Worm (Caenorhabditis elegans) whole organism, L4 larva: ENCODE results near the gene clec-64.

Source experiments
- F10B5.3 ChIP-seq: sonication (generic microtip); optimal IDR thresholded peaks from 2 replicates; lab custom pipeline; 2016; ENCODE audit warnings: mild to moderate bottlenecking, missing genetic modification characterization, missing compliant biosample characterization
- F37D6.2 ChIP-seq: sonication (generic microtip); optimal IDR thresholded peaks from 2 replicates; lab custom pipeline; 2016; ENCODE audit warnings: mild to moderate bottlenecking, missing genetic modification characterization, missing compliant biosample characterization
- F44E2.7 ChIP-seq: fragments of 200-800 bp; sonication (Bioruptor generic); IDR thresholded peaks from 2 replicates; pipeline ENCODE4 v2.1.2; 2022; ENCODE audit warnings: missing genetic modification characterization, missing compliant biosample characterization
- R02D3.7 ChIP-seq: fragments of 150-350 bp; sonication (generic microtip); optimal IDR thresholded peaks from 3 replicates; lab custom pipeline; 2014; ENCODE audit warnings: missing biosample characterization, missing genetic modification characterization
- Y48G9A.11 ChIP-seq: fragments of 200-800 bp; sonication (Bioruptor generic); IDR thresholded peaks from 2 replicates; pipeline ENCODE4 v1.3.6; 2022; ENCODE audit warnings: missing genetic modification reagents, missing genetic modification characterization, missing compliant biosample characterization
- Y5F2A.4 ChIP-seq: fragments of 200-800 bp; sonication (Bioruptor generic); optimal IDR thresholded peaks from 2 replicates; lab custom pipeline; 2018; ENCODE audit warnings: mild to moderate bottlenecking, missing genetic modification characterization, missing compliant biosample characterization
- arid-1 ChIP-seq: fragments of 200-800 bp; sonication (Bioruptor generic); conservative IDR thresholded peaks from 2 replicates; pipeline ENCODE4 v1.3.6; 2022; ENCODE audit warnings: missing genetic modification reagents, missing genetic modification characterization, missing compliant biosample characterization
- ceh-44 ChIP-seq: fragments of 200-800 bp; sonication (Bioruptor generic); IDR thresholded peaks from 2 replicates; pipeline ENCODE4 v1.3.6; 2022; ENCODE audit warnings: missing genetic modification reagents, missing genetic modification characterization, missing compliant biosample characterization
- ceh-62 ChIP-seq: sonication (generic microtip); optimal IDR thresholded peaks from 2 replicates; lab custom pipeline; 2017; ENCODE audit warnings: missing biosample characterization, missing genetic modification characterization
- ceh-82 ChIP-seq: sonication (generic microtip); optimal IDR thresholded peaks from 2 replicates; lab custom pipeline; 2017; ENCODE audit warnings: missing biosample characterization, missing genetic modification characterization
- ctbp-1 ChIP-seq: fragments of 200-800 bp; sonication (Bioruptor generic); IDR thresholded peaks from 2 replicates; pipeline ENCODE4 v1.3.6; 2022; ENCODE audit warnings: missing genetic modification reagents, missing genetic modification characterization, missing compliant biosample characterization
- daf-12 ChIP-seq: fragments of 150-350 bp; optimal IDR thresholded peaks from 2 replicates; lab custom pipeline; 2014; ENCODE audit warnings: missing biosample characterization, missing genetic modification reagents, missing genetic modification characterization
- daf-16 ChIP-seq, 3 experiments: sonication (generic microtip); optimal IDR thresholded peaks; 2 replicates each; lab custom pipeline; 2016 to 2017; ENCODE audit warnings: missing genetic modification characterization in 3 of 3, missing genetic modification reagents in 3 of 3, mild to moderate bottlenecking in 2 of 3, missing compliant biosample characterization in 2 of 3, missing biosample characterization in 1 of 3, moderate library complexity in 1 of 3
- daf-8 ChIP-seq: fragments of 200-800 bp; sonication (Bioruptor generic); IDR thresholded peaks from 2 replicates; pipeline ENCODE4 v1.3.6; 2022; ENCODE audit warnings: missing genetic modification characterization, missing compliant biosample characterization
- dmd-8 ChIP-seq: fragments of 200-800 bp; sonication (Bioruptor generic); IDR thresholded peaks from 2 replicates; pipeline ENCODE4 v1.3.6; 2022; ENCODE audit warnings: missing genetic modification characterization, missing compliant biosample characterization
- duxl-1 ChIP-seq: sonication (generic microtip); optimal IDR thresholded peaks from 2 replicates; lab custom pipeline; 2016; ENCODE audit warnings: mild to moderate bottlenecking, missing genetic modification characterization, moderate library complexity, missing compliant biosample characterization; ENCODE audit not compliant: poor library complexity
- egl-27 ChIP-seq: sonication (generic microtip); optimal IDR thresholded peaks from 3 replicates; lab custom pipeline; 2017; ENCODE audit warnings: missing biosample characterization, missing genetic modification reagents, missing genetic modification characterization
- egl-43 ChIP-seq: fragments of 200-800 bp; sonication (Bioruptor generic); IDR thresholded peaks from 2 replicates; pipeline ENCODE4 v1.3.6; 2022; ENCODE audit warnings: missing genetic modification reagents, missing genetic modification characterization, missing compliant biosample characterization
- hmg-1.1 ChIP-seq: fragments of 200-800 bp; sonication (Bioruptor generic); IDR thresholded peaks from 2 replicates; pipeline ENCODE4 v1.3.6; 2022; ENCODE audit warnings: missing genetic modification reagents, missing genetic modification characterization, missing compliant biosample characterization
- lin-13 ChIP-seq: fragments of 150-350 bp; optimal IDR thresholded peaks from 2 replicates; lab custom pipeline; 2014; ENCODE audit warnings: missing biosample characterization, missing genetic modification reagents, missing genetic modification characterization
- lin-29 ChIP-seq: fragments of 200-800 bp; sonication (Bioruptor generic); IDR thresholded peaks from 2 replicates; pipeline ENCODE4 v1.3.6; 2022; ENCODE audit warnings: missing genetic modification reagents, missing genetic modification characterization, missing compliant biosample characterization
- lin-38 ChIP-seq: fragments of 200-800 bp; sonication (Bioruptor generic); IDR thresholded peaks from 2 replicates; pipeline ENCODE4 v1.3.6; 2022; ENCODE audit warnings: missing genetic modification reagents, missing genetic modification characterization, missing compliant biosample characterization
- lsy-2 ChIP-seq, 2 experiments: fragments of 150-350 bp in 1 of 2; sonication (generic microtip) in 1 of 2; optimal IDR thresholded peaks; 2 replicates each; lab custom pipeline; 2014 to 2017; ENCODE audit warnings: missing biosample characterization in 2 of 2, missing genetic modification characterization in 2 of 2
- mdl-1 ChIP-seq, 2 experiments: fragments of 150-350 bp in 1 of 2; sonication (generic microtip) in 1 of 2; optimal IDR thresholded peaks; 2 replicates each; lab custom pipeline; 2014 to 2017; ENCODE audit warnings: missing biosample characterization in 2 of 2, missing genetic modification characterization in 2 of 2
- mes-2 ChIP-seq: sonication (generic microtip); optimal IDR thresholded peaks from 2 replicates; lab custom pipeline; 2016; ENCODE audit warnings: missing genotype, mild to moderate bottlenecking, missing genetic modification characterization, missing compliant biosample characterization; ENCODE audit not compliant: poor library complexity, severe bottlenecking
- nhr-28 ChIP-seq: fragments of 150-350 bp; optimal IDR thresholded peaks from 2 replicates; lab custom pipeline; 2014; ENCODE audit warnings: missing biosample characterization, missing genetic modification characterization
- tag-97 ChIP-seq: fragments of 200-800 bp; sonication (Bioruptor generic); IDR thresholded peaks from 2 replicates; pipeline ENCODE4 v1.3.6; 2022; ENCODE audit warnings: missing genetic modification characterization, missing compliant biosample characterization
- unc-130 ChIP-seq: sonication (generic microtip); optimal IDR thresholded peaks from 2 replicates; lab custom pipeline; 2016; ENCODE audit warnings: missing genetic modification reagents, missing genetic modification characterization, missing compliant biosample characterization
- unc-39 ChIP-seq: sonication (generic microtip); optimal IDR thresholded peaks from 2 replicates; lab custom pipeline; 2017; ENCODE audit warnings: missing biosample characterization, missing genetic modification characterization
- unc-62 ChIP-seq, 3 experiments: fragments of 150-350 bp in 1 of 3; sonication (generic microtip); optimal IDR thresholded peaks in 2 of 3; peaks in 1 of 3; 1 replicate in 1 of 3; 2 replicates in 2 of 3; lab custom pipeline; 2014 to 2017; ENCODE audit warnings: missing biosample characterization in 3 of 3, missing genetic modification characterization in 3 of 3, missing genetic modification reagents in 3 of 3, missing genotype in 1 of 3
- zip-11 ChIP-seq: fragments of 200-800 bp; sonication (Bioruptor generic); IDR thresholded peaks from 2 replicates; pipeline ENCODE4 v1.3.6; 2022; ENCODE audit warnings: missing genetic modification characterization, missing compliant biosample characterization
- ztf-7 ChIP-seq: fragments of 150-350 bp; optimal IDR thresholded peaks from 2 replicates; lab custom pipeline; 2014; ENCODE audit warnings: missing biosample characterization, missing genetic modification characterization

clec-64 gene

ce11 chrII:12914514-12915075, 16.6 kb downstream of the clec-64 start, which contains the start of gene F35C5.12 (continued):
- TF ChIP-seq duxl-1 (tag; lab: Kevin White, UChicago) (peak; percentile 10), tag-97 (GFP tag; lab: Robert Waterston, UW) (no peak), dmd-8 (no peak), mdl-1 (tag; optimal IDR thresholded peaks at IDR 0.05; lab: Kevin White, UChicago) (no peak), Y5F2A.4 (GFP tag; lab: Kevin White, UChicago) (no peak), unc-130 (peak; percentile 36)

DNA sequence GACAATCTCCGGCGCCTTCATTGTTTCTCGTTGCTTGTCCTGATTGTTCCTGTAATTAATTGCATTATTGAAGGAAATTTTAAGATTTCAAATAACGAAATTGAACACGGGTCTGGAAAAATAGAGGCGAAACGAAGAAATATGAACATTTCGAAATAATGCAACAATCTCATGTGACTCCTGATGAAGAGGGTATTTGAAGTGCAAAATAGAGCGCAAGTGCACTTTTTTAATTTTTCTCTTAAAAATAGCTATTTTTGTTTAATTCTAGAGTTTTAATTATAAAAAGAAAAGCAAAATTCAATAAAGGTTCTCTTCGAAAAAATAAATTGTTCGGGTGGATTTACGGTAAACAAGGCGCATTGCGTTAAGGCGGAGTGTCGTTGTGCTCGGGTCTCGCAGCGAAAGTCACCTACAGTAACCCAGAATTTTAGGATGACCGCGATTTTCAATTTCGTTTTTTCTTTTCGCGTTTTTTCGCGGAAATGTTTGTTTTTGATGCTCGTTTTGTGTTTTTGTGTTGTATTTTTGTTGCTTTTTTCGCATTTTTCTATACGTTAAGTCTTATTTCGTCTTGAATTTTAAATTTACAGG, 21.0 kb downstream of the clec-64 start, which contains the start of the genes F58G1.2 and wago-4:
Gene F58G1.2 (minus strand): TSS at position 51 of the 594 bp plus-strand sequence.
Gene wago-4 (plus strand): TSS at position 592 of the 594 bp plus-strand sequence.
- TF ChIP-seq F10B5.3 (tag; lab: Kevin White, UChicago), result no peak
- no peak for TF ChIP-seq F37D6.2 (tag; lab: Kevin White, UChicago)
- no peak for TF ChIP-seq zip-11
- no peak for TF ChIP-seq ctbp-1 (GFP tag; lab: Robert Waterston, UW)
- peak; percentile 72 for TF ChIP-seq unc-130
- TF ChIP-seq egl-43 (GFP tag; lab: Robert Waterston, UW), result no peak
- TF ChIP-seq ceh-44, result no peak
- peak; percentile 56 for TF ChIP-seq mes-2 (tag; lab: Kevin White, UChicago)
- TF ChIP-seq R02D3.7 (tag; lab: Kevin White, UChicago), result peak; percentile 60
- peak; percentile 100 for TF ChIP-seq Y48G9A.11 (GFP tag; lab: Robert Waterston, UW)
- TF ChIP-seq lin-13 (GFP tag; lab: Kevin White, UChicago), result peak; percentile 34
- peak in 1 of 2 experiments; percentile 87 for TF ChIP-seq lsy-2 (tag; optimal IDR thresholded peaks at IDR 0.05; lab: Kevin White, UChicago)
- peak; percentile 51; the same call in 1 of the 2 replicates for TF ChIP-seq lin-38 (GFP tag; lab: Robert Waterston, UW)
- TF ChIP-seq hmg-1.1 (GFP tag; lab: Robert Waterston, UW), result no peak
- no peak for TF ChIP-seq lin-29
- no peak for TF ChIP-seq F44E2.7
- TF ChIP-seq ceh-82 (tag; lab: Kevin White, UChicago), result no peak
- TF ChIP-seq daf-12 (tag; lab: Kevin White, UChicago), result no peak
- TF ChIP-seq daf-16 (GFP tag; optimal IDR thresholded peaks at IDR 0.05; lab: Kevin White, UChicago), result no peak
- no peak for TF ChIP-seq daf-16 (tag; optimal IDR thresholded peaks at IDR 0.05; lab: Kevin White, UChicago)
- TF ChIP-seq, all 104 proteins: peak for 7

DNA sequence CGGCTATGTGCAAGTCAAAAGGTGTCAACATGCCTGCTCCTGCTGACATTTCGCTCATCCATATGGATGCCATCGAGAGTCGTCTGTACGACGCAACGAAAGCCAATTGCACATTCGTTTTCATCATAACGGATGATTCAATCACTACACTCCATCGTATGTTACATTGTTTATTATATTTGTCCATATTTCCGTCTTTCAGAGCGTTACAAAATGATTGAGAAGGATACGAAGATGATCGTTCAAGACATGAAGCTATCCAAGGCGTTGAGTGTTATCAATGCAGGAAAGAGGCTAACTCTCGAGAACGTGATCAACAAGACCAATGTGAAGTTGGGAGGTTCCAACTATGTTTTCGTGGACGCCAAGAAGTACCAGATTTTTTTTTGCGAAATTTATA, 23.4 kb downstream of the clec-64 start:
- no peak for TF ChIP-seq ztf-7 (tag; lab: Kevin White, UChicago)
- peak in 1 of 2 experiments; percentile 98 for TF ChIP-seq unc-62 (GFP tag; optimal IDR thresholded peaks at IDR 0.05 in 1 of 2; lab: Kevin White, UChicago)
- TF ChIP-seq unc-62 (tag; optimal IDR thresholded peaks at IDR 0.05; lab: Kevin White, UChicago), result no peak
- TF ChIP-seq egl-27 (tag; lab: Kevin White, UChicago), result no peak
- TF ChIP-seq daf-8 (GFP tag; lab: Robert Waterston, UW), result no peak
- no peak for TF ChIP-seq unc-39
- TF ChIP-seq, all 104 proteins: peak for 1

DNA sequence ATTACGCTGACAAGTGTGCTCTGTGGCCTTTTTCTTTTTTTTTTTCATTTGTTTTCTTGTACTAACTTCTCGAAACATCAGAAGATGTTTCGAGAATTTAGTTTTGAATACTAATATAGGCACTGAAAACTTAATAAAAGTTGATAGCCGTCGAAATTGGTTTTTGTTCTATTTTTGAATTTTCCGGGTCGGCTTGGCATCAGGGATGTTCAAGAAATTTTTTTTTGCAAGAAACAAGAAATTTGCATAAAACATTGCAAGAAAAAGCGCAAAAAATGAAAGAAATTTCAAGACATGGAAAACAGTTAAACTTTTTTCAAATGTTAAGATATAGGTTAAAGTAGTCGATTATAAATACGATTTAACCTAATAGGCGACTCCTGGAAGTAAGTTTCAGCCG, 25.2 kb downstream of the clec-64 start:
- TF ChIP-seq lin-38 (GFP tag; lab: Robert Waterston, UW) (peak; percentile 61), ceh-62 (no peak), arid-1 (peak; percentile 67; the same call in 1 of the 2 replicates), Y48G9A.11 (GFP tag; lab: Robert Waterston, UW) (peak; percentile 86), nhr-28 (no peak)
